Fruit fly (Drosophila melanogaster) whole organism: ENCODE results near the gene Rrp40.

Experiments used
- CG8478 ChIP-seq: fragments of >200 bp; optimal IDR thresholded peaks from 2 replicates; lab custom pipeline; 2018; ENCODE audit warnings: inconsistent platforms
- Dll ChIP-seq: fragments of >200 bp; optimal IDR thresholded peaks from 2 replicates; lab custom pipeline; 2017
- EcR ChIP-seq, 2 experiments: fragments of >200 bp; optimal IDR thresholded peaks; 2 replicates each; lab custom pipeline; 2017; ENCODE audit warnings: missing biosample characterization in 2 of 2, missing genetic modification characterization in 2 of 2, missing genetic modification reagents in 2 of 2
- pan ChIP-seq: fragments of >200 bp; optimal IDR thresholded peaks from 2 replicates; lab custom pipeline; 2017
- psq ChIP-seq: fragments of >200 bp; optimal IDR thresholded peaks from 2 replicates; lab custom pipeline; 2017
- usp ChIP-seq: fragments of >200 bp; optimal IDR thresholded peaks from 2 replicates; lab custom pipeline; 2017; ENCODE audit warnings: missing biosample characterization, missing genetic modification characterization, mixed read lengths

Rrp40 gene

dm6 chr2L:1737057-1737581, 8.6 kb downstream of the Rrp40 start:
- TF ChIP-seq pan (lab: Kevin White, UChicago) (peak; percentile 49), usp (GFP tag; lab: Kevin White, UChicago) (no peak), psq (lab: Kevin White, UChicago) (no peak), EcR (GFP tag; optimal IDR thresholded peaks at IDR 0.05; lab: Kevin White, UChicago) (no peak)

DNA sequence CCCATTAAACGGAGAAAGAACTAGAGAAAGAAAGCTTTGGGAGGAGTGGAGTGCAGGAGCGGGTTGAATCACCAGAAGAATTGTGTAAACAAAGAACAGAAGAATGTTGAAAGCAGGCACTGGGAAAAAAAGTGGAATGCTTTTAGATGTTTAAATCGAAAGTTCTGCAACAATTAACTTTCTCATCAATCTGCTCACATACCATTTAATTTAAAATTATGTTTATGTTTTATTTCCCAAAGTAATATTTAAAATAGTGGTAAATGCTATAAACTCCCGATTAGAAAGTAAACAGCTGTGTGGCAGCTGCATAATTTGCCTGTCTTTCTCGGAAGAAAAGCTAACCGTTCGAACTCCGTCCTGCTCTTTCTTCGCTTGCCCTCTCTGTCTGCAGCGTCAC, 9.5 kb downstream of the Rrp40 start:
- TF ChIP-seq CG8478, result no peak
- TF ChIP-seq psq (lab: Kevin White, UChicago), result no peak
- TF ChIP-seq Dll (lab: Kevin White, UChicago), result no peak
- TF ChIP-seq pan (lab: Kevin White, UChicago), result no peak
- TF ChIP-seq EcR (GFP tag; optimal IDR thresholded peaks at IDR 0.05; lab: Kevin White, UChicago), result no peak

DNA sequence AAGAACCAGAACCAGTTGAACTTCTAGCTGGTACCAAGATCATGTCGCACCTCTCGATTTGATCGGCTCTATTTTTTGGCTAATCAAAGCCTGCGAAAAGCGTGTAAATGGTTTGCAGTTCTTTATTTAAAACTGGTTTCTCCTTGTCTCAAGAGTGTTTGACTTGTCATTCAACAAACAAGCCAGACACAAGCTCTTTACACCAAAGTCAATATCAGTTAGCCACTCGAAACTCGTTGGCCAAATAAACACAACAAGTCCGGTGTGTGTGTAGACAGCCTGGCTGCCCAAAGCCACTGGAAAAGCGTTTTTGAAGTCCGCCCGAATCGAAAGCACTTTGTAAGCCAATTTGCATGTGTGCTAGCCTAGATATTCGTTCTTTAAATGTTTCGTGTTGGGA, 11.6 kb downstream of the Rrp40 start:
- TF ChIP-seq psq (lab: Kevin White, UChicago), result no peak
- no peak for TF ChIP-seq pan (lab: Kevin White, UChicago)
- TF ChIP-seq Dll (lab: Kevin White, UChicago), result no peak
- no peak for TF ChIP-seq EcR (GFP tag; optimal IDR thresholded peaks at IDR 0.05; lab: Kevin White, UChicago)
- TF ChIP-seq CG8478, result no peak
- no peak for TF ChIP-seq usp (GFP tag; lab: Kevin White, UChicago)

DNA sequence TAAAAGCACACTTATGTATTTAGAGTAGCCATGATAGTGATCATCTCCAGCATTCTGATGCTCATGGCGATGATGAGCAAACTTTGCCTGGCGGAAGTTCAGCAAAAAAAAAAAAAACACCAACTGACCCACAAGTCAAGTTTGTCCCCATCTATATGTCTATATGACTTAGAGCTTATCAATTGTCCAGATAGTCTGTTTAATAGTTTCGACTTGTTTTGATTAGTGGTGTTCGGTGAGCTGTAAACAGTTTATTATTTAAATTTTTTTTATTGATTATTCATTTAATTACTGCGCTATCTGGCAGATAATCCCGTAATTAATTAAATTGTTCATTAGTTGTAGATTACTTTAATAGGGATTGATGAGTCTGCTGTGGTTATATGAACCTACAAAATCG, 15.3 kb downstream of the Rrp40 start:
- TF ChIP-seq Dll (lab: Kevin White, UChicago) (no peak), EcR (GFP tag; optimal IDR thresholded peaks at IDR 0.05; lab: Kevin White, UChicago) (no peak), pan (lab: Kevin White, UChicago) (no peak), CG8478 (no peak), psq (lab: Kevin White, UChicago) (no peak), usp (GFP tag; lab: Kevin White, UChicago) (no peak)

DNA sequence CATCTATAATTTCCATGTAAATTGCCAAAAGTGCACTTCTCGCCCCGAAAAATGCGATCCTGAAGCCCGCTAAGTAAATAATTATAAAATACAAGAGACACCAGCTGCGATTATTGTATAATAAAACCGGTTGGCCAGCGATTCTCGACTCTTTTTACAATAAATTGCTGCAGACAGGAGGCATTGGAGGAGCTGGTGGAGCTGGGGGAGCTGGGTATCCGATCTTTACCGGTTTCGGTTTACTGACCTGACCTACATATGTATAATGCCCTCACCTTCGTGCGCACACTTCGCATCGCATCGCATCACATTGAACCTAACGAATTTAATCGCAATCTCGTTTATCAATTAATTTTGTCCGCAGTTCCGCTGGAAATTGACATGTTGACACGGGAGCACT, 19.9 kb downstream of the Rrp40 start:
- no peak for TF ChIP-seq pan (lab: Kevin White, UChicago)
- no peak for TF ChIP-seq Dll (lab: Kevin White, UChicago)
- TF ChIP-seq usp (GFP tag; lab: Kevin White, UChicago), result no peak
- no peak for TF ChIP-seq CG8478
- no peak for TF ChIP-seq psq (lab: Kevin White, UChicago)
- no peak for TF ChIP-seq EcR (GFP tag; optimal IDR thresholded peaks at IDR 0.05; lab: Kevin White, UChicago)

dm6 chr2L:1751953-1752352, 23.4 kb downstream of the Rrp40 start, which contains the start of the genes CG17712 and CG17648:
TSS of gene CG17712 (minus strand) at chr2L:1752122.
TSS of gene CG17648 (plus strand) at chr2L:1752308.
- TF ChIP-seq EcR (GFP tag; optimal IDR thresholded peaks at IDR 0.05; lab: Kevin White, UChicago), result no peak
- no peak for TF ChIP-seq CG8478
- TF ChIP-seq Dll (lab: Kevin White, UChicago), result no peak
- TF ChIP-seq usp (GFP tag; lab: Kevin White, UChicago), result no peak
- no peak for TF ChIP-seq pan (lab: Kevin White, UChicago)
- TF ChIP-seq psq (lab: Kevin White, UChicago), result no peak

- TF ChIP-seq EcR (GFP tag; optimal IDR thresholded peaks at IDR 0.05; lab: Kevin White, UChicago) (no peak), CG8478 (no peak), psq (lab: Kevin White, UChicago) (no peak), Dll (lab: Kevin White, UChicago) (no peak), usp (GFP tag; lab: Kevin White, UChicago) (no peak), pan (lab: Kevin White, UChicago) (no peak)
These were observed 27.8 kb downstream of the Rrp40 start, which contains the start of gene Gr22f for dm6 chr2L:1756351-1756750. TSS of gene Gr22f (minus strand) at chr2L:1756451.

- TF ChIP-seq CG8478, result no peak
- no peak for TF ChIP-seq Dll (lab: Kevin White, UChicago)
- TF ChIP-seq pan (lab: Kevin White, UChicago), result no peak
- no peak for TF ChIP-seq psq (lab: Kevin White, UChicago)
These were observed 30.3 kb downstream of the Rrp40 start, which contains the start of gene CG17650 for dm6 chr2L:1758853-1759252. TSS of gene CG17650 (minus strand) at chr2L:1759093.
